Fruit fly (Drosophila melanogaster): Measurements from ENCODE around the gene CG15452.

Gene CG15452

DNA sequence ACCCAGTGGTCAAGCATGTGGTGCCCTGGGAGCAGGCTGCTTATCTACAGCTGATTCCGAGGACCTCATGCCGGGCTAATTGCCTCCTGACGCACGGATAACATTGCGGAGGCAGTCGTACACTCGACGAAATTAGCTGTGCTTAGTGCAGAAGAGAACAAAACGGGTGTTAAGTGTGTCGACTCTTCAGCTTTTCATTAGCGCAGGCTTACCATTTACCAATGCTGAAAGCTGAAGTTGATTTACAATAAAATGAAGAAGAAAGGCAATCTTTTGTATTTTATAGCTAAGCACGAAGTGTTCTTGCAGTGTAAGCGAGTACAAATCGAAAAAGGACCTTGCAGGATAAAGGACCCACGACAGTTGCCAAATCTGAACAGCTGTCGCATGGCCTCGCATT lies 7.4 kb upstream of the CG15452 start (continued):
- TF ChIP-seq hkb (optimal IDR thresholded peaks at IDR 0.05) (no peak), hkb (GFP tag; IDR thresholded peaks at IDR 0.05) (no peak), phol (tag; optimal IDR thresholded peaks at IDR 0.05) (no peak), ac (GFP tag; optimal IDR thresholded peaks at IDR 0.05) (peak; percentile 16), twi (tag; optimal IDR thresholded peaks at IDR 0.05) (peak; percentile 50)

DNA sequence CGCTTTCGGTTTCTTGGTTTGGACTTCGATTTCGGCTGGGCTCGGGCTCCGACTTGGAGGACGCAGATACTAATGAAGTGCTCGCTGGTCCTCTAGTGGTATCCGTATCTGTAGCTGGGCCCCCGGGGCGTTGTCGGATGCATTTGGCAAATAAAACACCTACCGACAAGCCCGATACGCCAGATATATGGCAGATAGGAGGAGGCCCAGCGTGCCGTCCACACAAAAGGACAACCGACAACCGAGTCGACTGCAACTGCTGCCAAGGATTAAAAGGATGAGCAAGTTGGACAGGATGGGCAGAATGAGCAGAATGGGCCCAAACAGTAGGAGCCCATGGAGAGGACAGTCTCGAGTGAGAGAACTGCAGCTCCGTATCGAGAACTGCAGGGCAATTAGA lies 6.2 kb downstream of the CG15452 start:
- TF ChIP-seq CG2116 (GFP tag; optimal IDR thresholded peaks at IDR 0.05): no peak
- peak; percentile 33 for TF ChIP-seq cad (GFP tag; optimal IDR thresholded peaks at IDR 0.05)
- no peak for TF ChIP-seq ap (GFP tag; IDR thresholded peaks at IDR 0.05)
- TF ChIP-seq Pdp1 (GFP tag; optimal IDR thresholded peaks at IDR 0.05): no peak
- TF ChIP-seq CG43689 (GFP tag; IDR thresholded peaks at IDR 0.05): no peak
- peak; percentile 20 for TF ChIP-seq D (optimal IDR thresholded peaks at IDR 0.05)
- no peak for TF ChIP-seq D (GFP tag; optimal IDR thresholded peaks at IDR 0.05)
- peak; percentile 92 for TF ChIP-seq zen (tag; optimal IDR thresholded peaks at IDR 0.05)
- TF ChIP-seq chif (GFP tag; optimal IDR thresholded peaks at IDR 0.05): no peak
- TF ChIP-seq prd (optimal IDR thresholded peaks at IDR 0.05): no peak
- TF ChIP-seq prd (GFP tag; IDR thresholded peaks at IDR 0.05): peak; percentile 42; the same call in 1 of the 3 replicates
- TF ChIP-seq sens (GFP tag): no peak

DNA sequence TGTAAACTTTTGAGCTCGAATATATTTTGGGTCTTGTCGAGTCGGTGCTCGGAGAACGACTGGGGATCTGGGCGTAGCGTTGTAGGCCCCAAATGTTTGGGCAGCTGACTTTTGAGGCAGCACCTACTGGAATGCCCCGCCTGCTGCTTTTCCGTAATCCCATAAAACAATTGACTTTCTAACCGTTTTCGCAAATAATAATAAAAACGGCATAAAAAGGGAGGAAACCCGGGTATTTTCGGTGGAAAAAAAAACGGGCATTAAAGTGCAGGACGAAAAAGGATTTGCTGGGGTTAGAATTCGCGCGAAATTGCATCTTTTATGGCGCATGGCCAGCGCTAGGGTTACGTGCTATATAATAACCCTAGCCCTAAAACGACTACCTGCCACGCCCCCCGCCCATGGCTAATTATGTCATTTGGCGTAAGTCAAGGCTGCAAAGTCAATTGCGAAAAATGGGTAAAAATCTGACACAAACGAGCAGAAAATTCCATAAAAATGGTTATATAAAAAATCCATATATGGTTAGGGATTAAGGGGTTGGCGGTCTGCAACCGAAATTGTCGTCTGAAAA lies 9.8 kb downstream of the CG15452 start, which contains the start of gene CG1324:
CG1324 (minus strand) TSS at position 51 of the 574 bp plus-strand sequence.
- TF ChIP-seq zen (tag; optimal IDR thresholded peaks at IDR 0.05) (peak; percentile 34), fu2 (GFP tag; optimal IDR thresholded peaks at IDR 0.05) (no peak), cad (GFP tag; optimal IDR thresholded peaks at IDR 0.05) (peak; percentile 74), tll (GFP tag; optimal IDR thresholded peaks at IDR 0.05) (peak in 1 of 2 experiments; percentile 84)

DNA sequence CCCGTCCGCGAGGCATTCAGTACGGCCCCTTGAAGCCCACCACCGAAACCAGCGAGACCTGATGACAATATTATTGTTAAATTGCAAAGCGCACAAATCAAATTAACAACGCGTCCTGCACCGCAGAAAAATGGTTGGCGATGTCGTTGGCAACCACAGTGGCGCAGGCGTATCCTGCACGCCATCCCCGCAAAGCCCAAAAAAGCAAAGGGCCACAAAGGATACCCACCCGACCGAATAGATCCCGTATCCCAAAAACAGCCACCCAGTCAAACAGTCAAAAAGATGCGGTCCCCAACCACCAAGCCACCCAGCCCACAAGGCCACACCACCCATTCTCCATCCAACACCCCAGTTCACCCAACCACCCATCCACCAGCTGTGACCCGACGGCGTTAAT lies 14.3 kb downstream of the CG15452 start:
- TF ChIP-seq ewg (GFP tag; optimal IDR thresholded peaks at IDR 0.05) (peak; percentile 32), CG34376 (GFP tag; optimal IDR thresholded peaks at IDR 0.05) (no peak), shn (GFP tag; optimal IDR thresholded peaks at IDR 0.05) (no peak), fd96Cb (tag; optimal IDR thresholded peaks at IDR 0.05) (no peak), en (GFP tag; optimal IDR thresholded peaks at IDR 0.05) (no peak), run (tag; optimal IDR thresholded peaks at IDR 0.05) (peak; percentile 10), Nf-YC (tag; optimal IDR thresholded peaks at IDR 0.05) (peak; percentile 60), CG9215 (GFP tag; IDR thresholded peaks at IDR 0.05) (no peak), Trl (optimal IDR thresholded peaks at IDR 0.05) (no peak), Trl (GFP tag; optimal IDR thresholded peaks at IDR 0.05) (no peak), CG15696 (tag; optimal IDR thresholded peaks at IDR 0.05) (no peak), Ets65A (GFP tag) (peak; percentile 50), Hsf (GFP tag; optimal IDR thresholded peaks at IDR 0.05) (no peak)

DNA sequence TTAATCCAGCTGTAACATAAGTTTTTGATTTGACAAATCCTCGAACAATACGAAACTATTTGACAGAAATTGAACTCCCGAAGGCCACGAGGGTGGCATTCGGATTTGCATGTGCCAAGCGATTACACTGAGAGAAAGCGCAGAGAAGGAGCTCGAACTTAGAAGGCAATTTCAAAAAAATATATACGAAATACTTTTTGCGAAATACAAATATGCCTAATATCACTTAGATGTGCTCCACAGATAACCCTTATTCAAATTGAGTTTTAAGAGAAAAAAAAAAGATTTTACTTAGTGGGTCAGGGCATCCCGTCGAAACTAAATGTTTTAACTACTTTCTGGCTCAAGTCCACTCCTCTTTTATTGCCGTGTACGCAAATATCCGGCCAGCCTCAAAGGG lies 17.2 kb downstream of the CG15452 start:
- TF ChIP-seq phol (tag; optimal IDR thresholded peaks at IDR 0.05): peak; percentile 8
- peak; percentile 33 for TF ChIP-seq gem (tag; optimal IDR thresholded peaks at IDR 0.05)
- no peak for TF ChIP-seq CG13624 (GFP tag; optimal IDR thresholded peaks at IDR 0.05)
- no peak for TF ChIP-seq hbn (GFP tag; IDR thresholded peaks at IDR 0.05; ENCODE audit: partially characterized antibody)
- no peak for TF ChIP-seq Usf (GFP tag; optimal IDR thresholded peaks at IDR 0.05)
- TF ChIP-seq CG34224 (GFP tag; IDR thresholded peaks at IDR 0.05; ENCODE audit: partially characterized antibody): no peak
- no peak for TF ChIP-seq unpg (GFP tag; optimal IDR thresholded peaks at IDR 0.05)
- peak; percentile 14 for TF ChIP-seq zf30C (GFP tag; optimal IDR thresholded peaks at IDR 0.05)
- TF ChIP-seq CG14710 (tag; optimal IDR thresholded peaks at IDR 0.05): peak; percentile 15
- no peak for TF ChIP-seq maf-S (GFP tag; optimal IDR thresholded peaks at IDR 0.05)
- TF ChIP-seq Dref (GFP tag; IDR thresholded peaks at IDR 0.05): no peak
- TF ChIP-seq GATAe (GFP tag; conservative IDR thresholded peaks at IDR 0.05): no peak
- TF ChIP-seq wek (GFP tag; optimal IDR thresholded peaks at IDR 0.05): no peak
- peak; percentile 54 for TF ChIP-seq sens (GFP tag)
- TF ChIP-seq CG9727 (GFP tag; optimal IDR thresholded peaks at IDR 0.05): no peak
- no peak for TF ChIP-seq sc (optimal IDR thresholded peaks at IDR 0.05)
- no peak for TF ChIP-seq sc (GFP tag; optimal IDR thresholded peaks at IDR 0.05)
